Worm (Caenorhabditis elegans) whole organism, early embryonic: ENCODE measurements around the gene R07B1.11.

ENCODE experiments used
- B0310.2 ChIP-seq: sonication (generic microtip); optimal IDR thresholded peaks from 2 replicates; lab custom pipeline; 2016; ENCODE audit warnings: mild to moderate bottlenecking, missing genetic modification characterization, missing compliant biosample characterization
- F13C5.2 ChIP-seq: sonication (generic microtip); optimal IDR thresholded peaks from 2 replicates; lab custom pipeline; 2017; ENCODE audit warnings: mild to moderate bottlenecking, missing genetic modification characterization, inconsistent platforms, missing compliant biosample characterization
- aly-1 ChIP-seq: sonication (generic microtip); optimal IDR thresholded peaks from 2 replicates; lab custom pipeline; 2016; ENCODE audit warnings: missing genetic modification characterization, missing compliant biosample characterization
- ama-1 ChIP-seq: fragments of 150-350 bp; optimal IDR thresholded peaks from 2 replicates; lab custom pipeline; 2014
- ceh-13 ChIP-seq: fragments of 200-800 bp; sonication (Bioruptor generic); optimal IDR thresholded peaks from 2 replicates; lab custom pipeline; 2018; ENCODE audit warnings: mild to moderate bottlenecking, missing genetic modification characterization, missing compliant biosample characterization
- ceh-36 ChIP-seq: sonication (generic microtip); optimal IDR thresholded peaks from 2 replicates; lab custom pipeline; 2016; ENCODE audit warnings: missing genetic modification characterization, inconsistent platforms, missing compliant biosample characterization
- flt-1 ChIP-seq: fragments of 200-800 bp; sonication (Bioruptor generic); IDR thresholded peaks from 2 replicates; pipeline ENCODE4 v1.3.6; 2022; ENCODE audit warnings: missing genetic modification characterization, missing compliant biosample characterization
- hmbx-1 ChIP-seq: sonication (generic microtip); optimal IDR thresholded peaks from 2 replicates; lab custom pipeline; 2016; ENCODE audit warnings: mild to moderate bottlenecking, missing genetic modification characterization, missing compliant biosample characterization
- hmg-4 ChIP-seq: fragments of 200-800 bp; sonication (Bioruptor generic); optimal IDR thresholded peaks from 2 replicates; lab custom pipeline; 2018; ENCODE audit warnings: mild to moderate bottlenecking, missing genetic modification characterization, missing compliant biosample characterization
- scrt-1 ChIP-seq: fragments of 200-800 bp; sonication (Bioruptor generic); IDR thresholded peaks from 2 replicates; pipeline ENCODE4 v1.3.6; 2022; ENCODE audit warnings: missing genetic modification characterization, missing compliant biosample characterization
- tbx-11 ChIP-seq: fragments of 200-800 bp; sonication (Bioruptor generic); IDR thresholded peaks from 2 replicates; pipeline ENCODE4 v1.3.6; 2022; ENCODE audit warnings: missing genetic modification characterization, missing compliant biosample characterization
- tbx-37 ChIP-seq: fragments of 200-800 bp; sonication (Bioruptor generic); conservative IDR thresholded peaks from 2 replicates; pipeline ENCODE4 v1.3.6; 2022; ENCODE audit warnings: missing genetic modification reagents, missing genetic modification characterization, missing compliant biosample characterization
- tra-4 ChIP-seq: sonication (generic microtip); optimal IDR thresholded peaks from 2 replicates; lab custom pipeline; 2017; ENCODE audit warnings: missing genetic modification characterization, missing compliant biosample characterization

DNA sequence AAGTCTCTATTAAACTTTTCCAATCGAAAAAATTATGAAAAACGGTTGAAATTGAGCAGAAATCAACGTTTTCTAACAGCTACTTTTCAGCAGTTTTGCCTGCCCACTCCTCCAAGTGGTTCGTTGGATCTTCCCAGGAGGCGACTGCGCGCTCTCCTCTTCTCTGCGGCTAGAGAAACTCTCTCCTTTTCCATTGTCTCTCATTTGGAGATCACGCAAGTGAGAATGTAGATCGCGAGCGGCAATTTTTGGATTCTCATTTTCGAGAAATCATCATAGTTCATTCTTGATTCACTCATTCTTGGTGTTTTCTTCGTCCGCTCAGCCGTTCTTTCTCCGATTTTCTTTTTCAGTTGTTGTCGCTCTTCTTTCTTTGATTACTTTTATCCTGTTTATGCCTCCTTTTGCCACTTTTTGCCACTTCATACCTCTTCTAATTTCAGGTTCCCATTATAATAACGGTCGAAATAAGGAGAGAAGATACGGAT is 27.2 kb downstream of the R07B1.11 start, which contains the start of gene mrp-4:
- no peak for TF ChIP-seq hmg-4
- no peak for TF ChIP-seq ama-1 (lab: Kevin White, UChicago)
- no peak for TF ChIP-seq tbx-37 (GFP tag; lab: Robert Waterston, UW)
- TF ChIP-seq flt-1, result no peak
- TF ChIP-seq aly-1, result no peak
- no peak for TF ChIP-seq ceh-13
- TF ChIP-seq ceh-36 (tag; lab: Kevin White, UChicago), result no peak
- no peak for TF ChIP-seq scrt-1 (GFP tag; lab: Robert Waterston, UW)
- TF ChIP-seq B0310.2 (tag; lab: Kevin White, UChicago), result no peak
- TF ChIP-seq tra-4, result no peak
- TF ChIP-seq F13C5.2 (tag; lab: Kevin White, UChicago), result no peak
- no peak for TF ChIP-seq tbx-11 (GFP tag; lab: Robert Waterston, UW)
- no peak for TF ChIP-seq hmbx-1 (tag; lab: Kevin White, UChicago)
